Worm (Caenorhabditis elegans): Measurements from ENCODE around the gene rbmx-2.

- TF ChIP-seq ama-1 (optimal IDR thresholded peaks at IDR 0.05), result no peak
- no peak for TF ChIP-seq sox-4 (tag; optimal IDR thresholded peaks at IDR 0.05)
- TF ChIP-seq hlh-30 (tag; optimal IDR thresholded peaks at IDR 0.05; ENCODE audit: insufficient read depth), result no peak
- TF ChIP-seq unc-55 (GFP tag; optimal IDR thresholded peaks at IDR 0.05), result no peak
- TF ChIP-seq Y22D7AL.16 (tag; optimal IDR thresholded peaks at IDR 0.05), result no peak
- no peak for TF ChIP-seq pha-4 (tag; optimal IDR thresholded peaks at IDR 0.05)
Measured at ce11 chrII:6168714-6169113, 28.0 kb downstream of the rbmx-2 start.

Data from whole organism, late embryonic.